Fruit fly (Drosophila melanogaster) whole organism, embryonic: ENCODE data around the gene Obp83ef.

ENCODE experiments used
- CG13123 ChIP-seq: fragments of 200-800 bp; sonication (Bioruptor generic); optimal IDR thresholded peaks from 2 replicates; lab custom pipeline; 2016; ENCODE audit warnings: missing biosample characterization, missing genetic modification characterization
- CG5953 ChIP-seq: fragments of 200-800 bp; sonication (Bioruptor generic); IDR thresholded peaks from 2 replicates; pipeline ENCODE4 v1.3.6; 2022; ENCODE audit warnings: missing biosample characterization, missing genetic modification characterization
- CG6854 ChIP-seq: fragments of 200-800 bp; sonication (Bioruptor generic); optimal IDR thresholded peaks from 3 replicates; lab custom pipeline; 2017; ENCODE audit warnings: missing biosample characterization, mild to moderate bottlenecking, missing genetic modification characterization
- Taf1 ChIP-seq: fragments of 200-800 bp; sonication (Bioruptor generic); IDR thresholded peaks from 2 replicates; pipeline ENCODE4 v1.3.6; 2022; ENCODE audit warnings: missing biosample characterization, missing genetic modification characterization
- ab ChIP-seq: fragments of 200-800 bp; sonication (Bioruptor generic); optimal IDR thresholded peaks from 2 replicates; lab custom pipeline; 2016; ENCODE audit warnings: missing biosample characterization, missing genetic modification characterization

DNA sequence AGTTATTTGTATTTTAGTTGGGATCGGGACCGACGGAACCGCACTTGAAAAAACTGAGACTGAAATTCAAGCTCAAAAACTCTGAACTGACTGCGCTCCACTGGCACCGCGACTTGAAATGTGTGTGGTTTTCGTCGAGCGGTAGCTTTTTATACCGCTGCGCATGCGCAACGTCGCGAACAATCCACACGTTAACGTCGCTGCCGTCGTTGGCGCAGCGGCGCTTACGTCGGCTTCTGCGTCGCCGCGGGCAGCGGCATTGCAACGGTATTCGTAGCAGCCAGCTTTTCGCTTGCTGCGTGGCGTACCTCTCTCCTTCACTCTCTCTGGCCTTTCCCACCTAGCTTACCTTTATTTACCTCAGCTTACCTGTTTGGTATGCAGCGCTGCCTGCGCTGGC lies 10.1 kb downstream of the Obp83ef start, which contains the start of gene Gasp:
- TF ChIP-seq CG5953 (GFP tag; lab: Robert Waterston, UW) (no peak), CG6854 (no peak), CG13123 (GFP tag; lab: Kevin White, UChicago) (no peak), ab (no peak), Taf1 (GFP tag; lab: Robert Waterston, UW) (no peak)
